Worm (Caenorhabditis elegans) whole organism, young adult: ENCODE results near the gene K08D8.12.
A peak's percentile ranks its signal among the peaks of the same experiment; 100 is the strongest.

ENCODE experiments used
- B0019.2 ChIP-seq: fragments of 200-800 bp; sonication (Bioruptor generic); conservative IDR thresholded peaks from 2 replicates; pipeline ENCODE4 v1.3.6; 2022; ENCODE audit warnings: missing genetic modification reagents, missing genetic modification characterization, missing compliant biosample characterization
- D2030.7 ChIP-seq: fragments of 200-800 bp; sonication (Bioruptor generic); IDR thresholded peaks from 2 replicates; pipeline ENCODE4 v1.3.6; 2022; ENCODE audit warnings: missing genetic modification reagents, missing genetic modification characterization, missing compliant biosample characterization
- F23B12.7 ChIP-seq: sonication (generic microtip); optimal IDR thresholded peaks from 2 replicates; lab custom pipeline; 2017; ENCODE audit warnings: missing genetic modification characterization, mild to moderate bottlenecking, missing compliant biosample characterization, antibody characterized with exemption, moderate library complexity; ENCODE audit not compliant: insufficient read depth
- F37B4.10 ChIP-seq: fragments of 200-800 bp; sonication (Bioruptor generic); IDR thresholded peaks from 2 replicates; pipeline ENCODE4 v1.3.6; 2022; ENCODE audit warnings: missing genetic modification characterization, missing compliant biosample characterization
- F57A8.1 ChIP-seq: fragments of 200-800 bp; sonication (Bioruptor generic); optimal IDR thresholded peaks from 2 replicates; lab custom pipeline; 2018; ENCODE audit warnings: mild to moderate bottlenecking, missing genetic modification characterization, moderate library complexity, missing compliant biosample characterization
- K11D2.4 ChIP-seq: fragments of 200-800 bp; sonication (Bioruptor generic); IDR thresholded peaks from 2 replicates; pipeline ENCODE4 v1.3.6; 2022; ENCODE audit warnings: missing genetic modification reagents, missing genetic modification characterization, missing compliant biosample characterization
- Y53F4B.3 ChIP-seq: fragments of 200-800 bp; sonication (Bioruptor generic); IDR thresholded peaks from 2 replicates; pipeline ENCODE4 v1.3.6; 2022; ENCODE audit warnings: missing genetic modification reagents, missing genetic modification characterization, missing compliant biosample characterization
- Y95B8A.8 ChIP-seq: fragments of 200-800 bp; sonication (Bioruptor generic); IDR thresholded peaks from 2 replicates; pipeline ENCODE4 v1.3.6; 2022; ENCODE audit warnings: missing genetic modification reagents, missing genetic modification characterization, missing compliant biosample characterization
- ama-1 ChIP-seq, 3 experiments: fragments of 150-350 bp in 1 of 3; sonication (generic microtip) in 2 of 3; optimal IDR thresholded peaks; 2 replicates each; lab custom pipeline; 2014 to 2018; ENCODE audit warnings: missing biosample characterization in 2 of 3, missing genetic modification characterization in 2 of 3, missing genetic modification reagents in 2 of 3
- atf-7 ChIP-seq: sonication (generic microtip); optimal IDR thresholded peaks from 2 replicates; lab custom pipeline; 2017; ENCODE audit warnings: mild to moderate bottlenecking, missing genetic modification characterization, missing compliant biosample characterization
- bed-2 ChIP-seq: fragments of 200-800 bp; sonication (Bioruptor generic); IDR thresholded peaks from 2 replicates; pipeline ENCODE4 v1.3.6; 2022; ENCODE audit warnings: missing genetic modification reagents, missing genetic modification characterization, missing compliant biosample characterization
- cebp-2 ChIP-seq: fragments of 200-800 bp; sonication (Bioruptor generic); IDR thresholded peaks from 2 replicates; pipeline ENCODE4 v1.3.6; 2022; ENCODE audit warnings: missing genetic modification characterization, missing compliant biosample characterization
- ceh-27 ChIP-seq: fragments of 200-800 bp; sonication (Bioruptor generic); optimal IDR thresholded peaks from 2 replicates; lab custom pipeline; 2018; ENCODE audit warnings: mild to moderate bottlenecking, missing genetic modification characterization, moderate library complexity, missing compliant biosample characterization
- ceh-79 ChIP-seq: sonication (generic microtip); optimal IDR thresholded peaks from 2 replicates; lab custom pipeline; 2017; ENCODE audit warnings: mild to moderate bottlenecking, missing genetic modification characterization, missing compliant biosample characterization
- die-1 ChIP-seq: sonication (generic microtip); optimal IDR thresholded peaks from 2 replicates; lab custom pipeline; 2016; ENCODE audit warnings: missing genotype, mild to moderate bottlenecking, missing genetic modification characterization, missing compliant biosample characterization
- dox-1 ChIP-seq: fragments of 200-800 bp; sonication (Bioruptor generic); IDR thresholded peaks from 2 replicates; pipeline ENCODE4 v1.3.6; 2022; ENCODE audit warnings: missing genetic modification reagents, missing genetic modification characterization, missing compliant biosample characterization
- efl-1 ChIP-seq: fragments of 150-350 bp; optimal IDR thresholded peaks from 2 replicates; lab custom pipeline; 2014; ENCODE audit warnings: missing biosample characterization, missing genetic modification reagents, missing genetic modification characterization
- egrh-3 ChIP-seq: fragments of 200-800 bp; sonication (Bioruptor generic); IDR thresholded peaks from 2 replicates; pipeline ENCODE4 v1.3.6; 2022; ENCODE audit warnings: missing genetic modification reagents, missing genetic modification characterization, missing compliant biosample characterization
- fkh-3 ChIP-seq: sonication (generic microtip); optimal IDR thresholded peaks from 2 replicates; lab custom pipeline; 2016; ENCODE audit warnings: mild to moderate bottlenecking, missing genetic modification characterization, missing compliant biosample characterization
- hmg-1.2 ChIP-seq: fragments of 200-800 bp; sonication (Bioruptor generic); IDR thresholded peaks from 2 replicates; pipeline ENCODE4 v1.3.6; 2022; ENCODE audit warnings: missing genetic modification reagents, missing genetic modification characterization, missing compliant biosample characterization
- hrde-1 ChIP-seq: sonication (generic microtip); optimal IDR thresholded peaks from 2 replicates; lab custom pipeline; 2016; ENCODE audit warnings: missing genetic modification characterization, mild to moderate bottlenecking, missing compliant biosample characterization, moderate library complexity, missing genotype, missing genetic modification reagents, borderline replicate concordance
- hsf-1 ChIP-seq: fragments of 200-800 bp; sonication (Bioruptor generic); IDR thresholded peaks from 2 replicates; pipeline ENCODE4 v1.3.6; 2022; ENCODE audit warnings: missing genetic modification reagents, missing genetic modification characterization, missing compliant biosample characterization
- lag-1 ChIP-seq: fragments of 200-800 bp; sonication (Bioruptor generic); IDR thresholded peaks from 2 replicates; pipeline ENCODE4 v1.3.6; 2022; ENCODE audit warnings: missing genetic modification reagents, missing genetic modification characterization, missing compliant biosample characterization
- let-526 ChIP-seq: fragments of 200-800 bp; sonication (Bioruptor generic); IDR thresholded peaks from 2 replicates; pipeline ENCODE4 v1.3.6; 2022; ENCODE audit warnings: missing genetic modification reagents, missing genetic modification characterization, missing compliant biosample characterization
- lin-54 ChIP-seq: fragments of 200-800 bp; sonication (Bioruptor generic); optimal IDR thresholded peaks from 2 replicates; lab custom pipeline; 2018; ENCODE audit warnings: mild to moderate bottlenecking, missing genetic modification characterization, missing compliant biosample characterization
- lsl-1 ChIP-seq: fragments of 200-800 bp; sonication (Bioruptor generic); optimal IDR thresholded peaks from 2 replicates; lab custom pipeline; 2018; ENCODE audit warnings: mild to moderate bottlenecking, missing genetic modification characterization, moderate library complexity, missing compliant biosample characterization
- madf-10 ChIP-seq: sonication (generic microtip); optimal IDR thresholded peaks from 2 replicates; lab custom pipeline; 2016; ENCODE audit warnings: mild to moderate bottlenecking, missing genetic modification characterization, missing compliant biosample characterization
- madf-3 ChIP-seq: fragments of 200-800 bp; sonication (Bioruptor generic); IDR thresholded peaks from 2 replicates; pipeline ENCODE4 v1.3.6; 2022; ENCODE audit warnings: missing genetic modification reagents, missing genetic modification characterization, missing compliant biosample characterization
- madf-6 ChIP-seq: fragments of 200-800 bp; sonication (Bioruptor generic); IDR thresholded peaks from 2 replicates; pipeline ENCODE4 v1.3.6; 2022; ENCODE audit warnings: missing genetic modification reagents, missing genetic modification characterization, missing compliant biosample characterization
- nfya-1 ChIP-seq: sonication (generic microtip); optimal IDR thresholded peaks from 2 replicates; lab custom pipeline; 2017; ENCODE audit warnings: antibody characterized with exemption, missing compliant biosample characterization, missing genetic modification characterization, borderline replicate concordance; ENCODE audit not compliant: insufficient read depth
- nfyb-1 ChIP-seq: fragments of 200-800 bp; sonication (Bioruptor generic); IDR thresholded peaks from 2 replicates; pipeline ENCODE4 v1.3.6; 2022; ENCODE audit warnings: missing genetic modification reagents, missing genetic modification characterization, missing compliant biosample characterization
- nhr-120 ChIP-seq: fragments of 200-800 bp; sonication (Bioruptor generic); IDR thresholded peaks from 2 replicates; pipeline ENCODE4 v1.3.6; 2022; ENCODE audit warnings: missing genetic modification characterization, missing compliant biosample characterization
- nhr-80 ChIP-seq: sonication (generic microtip); optimal IDR thresholded peaks from 2 replicates; lab custom pipeline; 2016; ENCODE audit warnings: missing genetic modification characterization, missing compliant biosample characterization
- nhr-90 ChIP-seq: sonication (generic microtip); optimal IDR thresholded peaks from 2 replicates; lab custom pipeline; 2016; ENCODE audit warnings: missing genotype, mild to moderate bottlenecking, missing genetic modification characterization, missing compliant biosample characterization
- pha-4 ChIP-seq: fragments of 150-350 bp; sonication (generic microtip); optimal IDR thresholded peaks from 2 replicates; lab custom pipeline; 2014; ENCODE audit warnings: missing biosample characterization, missing genetic modification reagents, missing genetic modification characterization
- rcor-1 ChIP-seq: fragments of 200-800 bp; sonication (Bioruptor generic); IDR thresholded peaks from 2 replicates; pipeline ENCODE4 v1.3.6; 2022; ENCODE audit warnings: missing genetic modification reagents, missing genetic modification characterization, missing compliant biosample characterization
- sea-2 ChIP-seq: fragments of 200-800 bp; sonication (Bioruptor generic); IDR thresholded peaks from 2 replicates; pipeline ENCODE4 v1.3.6; 2022; ENCODE audit warnings: missing genetic modification characterization, missing compliant biosample characterization
- snpc-1.1 ChIP-seq: sonication (generic microtip); optimal IDR thresholded peaks from 2 replicates; lab custom pipeline; 2017; ENCODE audit warnings: missing genetic modification characterization, mild to moderate bottlenecking, missing compliant biosample characterization, antibody characterized with exemption, moderate library complexity, missing genotype, missing genetic modification reagents; ENCODE audit not compliant: insufficient read depth
- snpc-4 ChIP-seq, 5 experiments: fragments of 150-350 bp in 1 of 5; sonication (generic microtip) in 4 of 5; optimal IDR thresholded peaks; 2 replicates each; lab custom pipeline; 2014 to 2018; ENCODE audit warnings: missing genetic modification characterization in 5 of 5, missing biosample characterization in 3 of 5, antibody characterized with exemption in 2 of 5, mild to moderate bottlenecking in 2 of 5, missing compliant biosample characterization in 2 of 5, missing genotype in 2 of 5, moderate library complexity in 2 of 5, missing genetic modification reagents in 1 of 5
- somi-1 ChIP-seq: fragments of 200-800 bp; sonication (Bioruptor generic); optimal IDR thresholded peaks from 2 replicates; lab custom pipeline; 2018; ENCODE audit warnings: mild to moderate bottlenecking, missing genetic modification characterization, missing compliant biosample characterization
- ztf-22 ChIP-seq: fragments of 200-800 bp; sonication (Bioruptor generic); optimal IDR thresholded peaks from 2 replicates; lab custom pipeline; 2018; ENCODE audit warnings: mild to moderate bottlenecking, missing genetic modification characterization, moderate library complexity, missing compliant biosample characterization
- ztf-25 ChIP-seq: fragments of 200-800 bp; sonication (Bioruptor generic); IDR thresholded peaks from 2 replicates; pipeline ENCODE4 v1.3.6; 2022; ENCODE audit warnings: missing genetic modification reagents, missing genetic modification characterization, missing compliant biosample characterization

The K08D8.12 gene

ce11 chrIV:12854372-12855114 is 38.7 kb upstream of the K08D8.12 start:
- TF ChIP-seq efl-1 (GFP tag; lab: Kevin White, UChicago) = peak; percentile 60
- TF ChIP-seq nhr-90 (tag; lab: Kevin White, UChicago) = no peak
- no peak for TF ChIP-seq egrh-3 (GFP tag; lab: Robert Waterston, UW)
- TF ChIP-seq snpc-4 (GFP tag; optimal IDR thresholded peaks at IDR 0.05; lab: Kevin White, UChicago) = no peak
- peak in 1 of 4 experiments; percentile 10 for TF ChIP-seq snpc-4 (tag; optimal IDR thresholded peaks at IDR 0.05; lab: Kevin White, UChicago)
- TF ChIP-seq snpc-1.1 = no peak
- peak; percentile 22 for TF ChIP-seq lsl-1 (GFP tag; lab: Kevin White, UChicago)
- peak; percentile 57; the same call in 1 of the 2 replicates for TF ChIP-seq hmg-1.2 (GFP tag; lab: Robert Waterston, UW)
- TF ChIP-seq B0019.2 (GFP tag; lab: Robert Waterston, UW) = no peak
- peak; percentile 32 for TF ChIP-seq lin-54 (GFP tag; lab: Kevin White, UChicago)

DNA sequence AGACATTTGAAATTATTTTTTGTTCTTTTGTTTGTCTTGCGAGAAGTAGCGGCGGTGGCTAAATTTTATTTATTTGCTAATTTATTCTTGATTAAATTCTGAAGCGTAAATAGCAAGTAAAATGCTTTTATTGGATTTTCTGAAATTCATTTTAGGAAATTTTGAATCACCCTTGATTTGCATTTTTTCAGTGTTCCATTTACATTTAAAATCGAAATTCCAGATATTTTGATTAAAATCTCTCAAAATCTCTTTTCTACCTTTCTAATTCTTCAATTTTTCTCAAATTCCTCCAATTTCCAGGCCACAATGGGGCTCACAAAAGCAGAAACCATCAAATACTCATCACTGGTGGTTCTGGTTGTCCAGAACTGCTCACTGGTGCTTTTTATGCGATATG is 38.0 kb upstream of the K08D8.12 start, which contains the start of gene nstp-5:
TSS of gene nstp-5 (plus strand) at position 301 of the 400 bp plus-strand sequence.
- no peak for TF ChIP-seq bed-2 (GFP tag; lab: Robert Waterston, UW)
- TF ChIP-seq F37B4.10 (GFP tag; lab: Robert Waterston, UW) = no peak
- no peak for TF ChIP-seq die-1 (tag; lab: Kevin White, UChicago)
- TF ChIP-seq rcor-1 (GFP tag; lab: Robert Waterston, UW) = no peak
- no peak for TF ChIP-seq ztf-25 (GFP tag; lab: Robert Waterston, UW)
- TF ChIP-seq Y95B8A.8 (GFP tag; lab: Robert Waterston, UW) = no peak
- no peak for TF ChIP-seq dox-1 (GFP tag; lab: Robert Waterston, UW)
- no peak for TF ChIP-seq hsf-1 (GFP tag; lab: Robert Waterston, UW)
- no peak for TF ChIP-seq pha-4 (tag; lab: Kevin White, UChicago)
- no peak for TF ChIP-seq madf-6 (GFP tag; lab: Robert Waterston, UW)
- no peak for TF ChIP-seq let-526
- TF ChIP-seq ama-1 (optimal IDR thresholded peaks at IDR 0.05; lab: Kevin White, UChicago) = no peak
- TF ChIP-seq ama-1 (GFP tag; optimal IDR thresholded peaks at IDR 0.05; lab: Kevin White, UChicago) = no peak
- TF ChIP-seq snpc-1.1 = no peak
- no peak for TF ChIP-seq madf-10 (tag; lab: Kevin White, UChicago)
- TF ChIP-seq cebp-2 (GFP tag; lab: Robert Waterston, UW) = no peak
- no peak for TF ChIP-seq fkh-3 (tag; lab: Kevin White, UChicago)

ce11 chrIV:12859797-12860196 is 33.5 kb upstream of the K08D8.12 start, which contains the start of gene gcy-18:
Gene gcy-18, plus strand, starts transcription at chrIV:12860097.
- TF ChIP-seq dox-1 (GFP tag; lab: Robert Waterston, UW) (no peak), F23B12.7 (no peak), nhr-120 (GFP tag; lab: Robert Waterston, UW) (no peak)

ce11 chrIV:12865884-12866283 is 27.4 kb upstream of the K08D8.12 start, which contains the start of gene clec-186:
Gene clec-186, plus strand, starts transcription at chrIV:12866109.
- TF ChIP-seq hrde-1 (tag; lab: Kevin White, UChicago) (no peak), nhr-80 (tag; lab: Kevin White, UChicago) (peak; percentile 90), atf-7 (tag; lab: Kevin White, UChicago) (peak; percentile 0), Y53F4B.3 (no peak), ceh-27 (GFP tag; lab: Kevin White, UChicago) (no peak), D2030.7 (GFP tag; lab: Robert Waterston, UW) (no peak), ceh-79 (tag; lab: Kevin White, UChicago) (no peak), F57A8.1 (GFP tag; lab: Kevin White, UChicago) (no peak), nfyb-1 (GFP tag; lab: Robert Waterston, UW) (0 out of 2 replicates have a peak, but pooled peaks have one; percentile 24), lin-54 (GFP tag; lab: Kevin White, UChicago) (no peak), somi-1 (no peak), sea-2 (GFP tag; lab: Robert Waterston, UW) (no peak), dox-1 (GFP tag; lab: Robert Waterston, UW) (peak; percentile 53), nfya-1 (no peak), madf-3 (GFP tag; lab: Robert Waterston, UW) (no peak), ztf-22 (GFP tag; lab: Kevin White, UChicago) (peak; percentile 11), lag-1 (GFP tag; lab: Robert Waterston, UW) (no peak), K11D2.4 (GFP tag; lab: Robert Waterston, UW) (no peak)
